Fruit fly (Drosophila melanogaster): ENCODE measurements around the gene Aef1.

The Aef1 gene

DNA sequence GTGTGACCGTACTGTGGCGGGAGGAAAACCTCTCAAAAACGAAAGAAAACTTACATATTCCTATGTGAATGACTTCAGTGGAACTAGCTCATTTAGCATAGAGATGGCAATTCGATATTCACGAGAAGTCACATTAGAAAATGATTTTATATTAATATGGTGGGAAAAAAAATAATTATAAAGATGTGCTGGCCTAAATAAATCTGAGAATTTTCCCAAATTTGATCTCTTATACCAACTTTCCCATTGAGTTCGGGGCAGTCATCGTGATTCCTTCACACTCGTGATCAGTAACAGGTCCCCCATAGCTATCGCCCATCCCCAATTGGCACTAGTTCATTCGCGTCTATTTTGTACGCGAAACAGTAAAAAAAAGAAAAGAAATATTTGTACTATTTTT is at the start of gene Aef1, which contains the start of gene barc:
TSS of gene Aef1 (plus strand) at position 325 of the 400 bp plus-strand sequence.
TSS of gene barc (minus strand) at position 37 of the 400 bp plus-strand sequence.
- no peak for TF ChIP-seq CTCF (optimal IDR thresholded peaks at IDR 0.05)
- no peak for TF ChIP-seq CG8478 (optimal IDR thresholded peaks at IDR 0.05)

DNA sequence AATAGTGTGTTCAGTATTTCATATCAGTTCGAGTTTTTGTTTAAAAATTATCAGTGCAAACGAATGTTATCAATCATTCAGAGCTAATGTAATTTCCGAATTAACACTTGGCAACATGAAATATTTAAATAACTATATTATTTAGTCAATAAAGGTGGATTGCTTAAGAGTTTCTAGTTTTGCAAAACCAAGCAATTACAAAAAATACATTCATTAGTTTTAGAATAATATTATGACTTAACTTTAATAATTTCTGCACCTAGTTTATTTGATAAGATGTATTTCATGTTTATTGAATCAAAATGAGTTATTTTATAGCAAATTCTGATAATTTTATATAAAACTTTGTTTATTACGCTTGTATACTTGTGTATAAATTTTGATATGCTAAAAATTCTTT is 49.8 kb upstream of the Aef1 start:
- no peak for TF ChIP-seq CG8478 (optimal IDR thresholded peaks at IDR 0.05)
- TF ChIP-seq CTCF (optimal IDR thresholded peaks at IDR 0.05): no peak

DNA sequence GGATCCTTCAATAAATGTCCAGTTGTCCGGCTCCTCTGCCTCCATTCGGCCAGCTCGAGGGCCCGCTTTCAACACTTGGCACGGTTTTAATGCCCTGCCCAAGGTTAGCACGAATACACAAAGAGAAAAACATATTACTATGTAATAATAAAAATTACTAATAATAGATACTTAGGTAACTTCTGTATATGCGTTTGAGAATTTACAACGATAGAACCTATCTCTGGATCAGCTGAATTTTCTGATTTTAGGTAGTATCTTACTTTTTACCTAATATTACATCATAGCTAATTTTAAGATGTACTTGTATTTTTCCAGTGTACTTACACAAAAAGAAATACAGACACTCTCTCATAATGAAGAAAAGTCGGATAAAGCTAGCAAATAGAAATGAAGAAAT is 47.5 kb upstream of the Aef1 start:
- TF ChIP-seq CTCF (optimal IDR thresholded peaks at IDR 0.05) (no peak), CG8478 (optimal IDR thresholded peaks at IDR 0.05) (no peak)

DNA sequence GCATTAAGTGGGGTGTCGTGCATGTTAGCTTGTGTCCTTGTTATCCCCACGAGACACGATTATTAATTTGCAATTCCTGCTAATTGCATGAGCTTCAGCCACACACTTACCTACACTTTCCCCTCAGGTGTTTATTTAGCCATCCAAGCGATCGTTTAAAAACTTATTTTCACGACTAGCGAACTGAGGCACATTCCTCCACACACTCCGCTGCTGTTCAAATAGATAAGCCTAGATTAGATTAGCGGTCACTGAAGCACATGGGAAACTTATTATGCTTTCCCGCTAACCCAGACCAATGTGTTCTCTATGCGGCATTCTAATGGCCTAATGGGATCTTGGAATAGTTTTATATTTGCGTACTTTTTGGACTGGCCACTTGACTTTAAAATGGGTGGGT is 46.3 kb upstream of the Aef1 start:
- TF ChIP-seq CG8478 (optimal IDR thresholded peaks at IDR 0.05) (no peak), CTCF (optimal IDR thresholded peaks at IDR 0.05) (no peak)

dm6 chr3L:21388824-21389223 is 44.4 kb upstream of the Aef1 start:
- no peak for TF ChIP-seq CTCF (optimal IDR thresholded peaks at IDR 0.05)
- TF ChIP-seq CG8478 (optimal IDR thresholded peaks at IDR 0.05): no peak

DNA sequence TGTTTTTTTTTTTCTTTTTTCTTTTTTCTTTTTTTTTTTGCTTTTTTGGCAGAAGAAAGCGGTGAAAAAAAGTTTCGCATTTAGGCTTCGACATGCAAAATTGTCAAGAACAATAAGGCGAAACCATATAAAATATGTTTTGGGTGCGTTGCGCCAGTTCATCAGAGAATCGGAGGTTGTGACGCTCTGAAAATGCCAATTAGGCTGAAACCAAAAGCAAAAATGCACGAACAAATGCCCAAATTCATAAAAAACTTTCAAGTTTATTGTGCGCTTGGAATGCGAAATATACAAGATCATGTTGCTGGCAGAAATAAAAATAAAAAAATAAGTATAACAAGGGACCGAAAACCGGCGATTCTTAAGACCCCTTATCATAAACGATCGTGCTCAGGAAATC is 43.5 kb upstream of the Aef1 start:
- TF ChIP-seq CG8478 (optimal IDR thresholded peaks at IDR 0.05) (no peak), CTCF (optimal IDR thresholded peaks at IDR 0.05) (no peak)

- TF ChIP-seq CG8478 (optimal IDR thresholded peaks at IDR 0.05) (no peak), CTCF (optimal IDR thresholded peaks at IDR 0.05) (no peak)
Observed at dm6 chr3L:21390431-21390830, 42.8 kb upstream of the Aef1 start.

DNA sequence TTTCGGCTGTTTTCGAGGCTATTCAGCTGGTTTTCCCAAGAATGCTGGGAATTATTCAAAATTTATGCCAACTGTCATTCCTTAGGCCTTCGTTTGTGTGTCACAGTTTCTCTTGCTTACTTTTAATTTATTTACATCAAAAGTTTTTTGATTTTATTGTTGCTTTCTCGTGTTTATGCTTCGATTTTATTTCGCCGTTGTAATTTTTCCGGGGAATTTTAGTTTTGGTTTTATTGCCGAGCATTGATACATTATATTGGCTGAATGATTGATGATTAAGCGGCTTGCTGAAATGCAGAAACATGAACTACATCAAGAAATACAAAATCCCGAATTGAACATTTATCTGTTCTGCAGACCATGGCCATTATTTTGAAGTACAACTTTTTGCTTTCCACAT is 35.1 kb upstream of the Aef1 start:
- no peak for TF ChIP-seq CG8478 (optimal IDR thresholded peaks at IDR 0.05)
- TF ChIP-seq CTCF (optimal IDR thresholded peaks at IDR 0.05): no peak

dm6 chr3L:21400206-21400605 is 33.0 kb upstream of the Aef1 start:
- TF ChIP-seq CG8478 (optimal IDR thresholded peaks at IDR 0.05) (no peak), CTCF (optimal IDR thresholded peaks at IDR 0.05) (no peak)

dm6 chr3L:21402552-21402951 is 30.7 kb upstream of the Aef1 start:
- TF ChIP-seq CG8478 (optimal IDR thresholded peaks at IDR 0.05): no peak
- no peak for TF ChIP-seq CTCF (optimal IDR thresholded peaks at IDR 0.05)

DNA sequence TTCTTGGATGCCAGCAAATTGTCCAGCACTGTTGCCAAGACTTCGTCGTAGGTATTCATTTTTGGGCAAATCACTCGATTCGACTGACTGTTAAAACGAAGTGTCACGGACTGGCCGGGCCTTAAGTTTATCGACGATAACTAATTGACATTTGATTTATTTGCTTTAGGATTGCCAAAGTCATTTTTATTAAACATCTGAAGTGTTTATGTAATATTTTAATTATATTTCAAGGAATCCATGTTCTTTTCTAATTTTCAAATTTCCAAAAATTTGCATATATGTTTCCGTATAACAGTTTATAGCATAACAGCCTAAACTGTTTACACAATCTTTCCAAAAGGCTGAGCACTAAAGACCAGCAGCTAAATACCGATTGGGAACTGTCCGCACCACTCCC is 26.6 kb upstream of the Aef1 start, which contains the start of gene sa:
TSS of gene sa (minus strand) at position 101 of the 400 bp plus-strand sequence.
- TF ChIP-seq CTCF (optimal IDR thresholded peaks at IDR 0.05) (no peak), CG8478 (optimal IDR thresholded peaks at IDR 0.05) (no peak)

- TF ChIP-seq CTCF (optimal IDR thresholded peaks at IDR 0.05) (no peak), CG8478 (optimal IDR thresholded peaks at IDR 0.05) (no peak)
Observed at dm6 chr3L:21412140-21412539, 21.1 kb upstream of the Aef1 start.

DNA sequence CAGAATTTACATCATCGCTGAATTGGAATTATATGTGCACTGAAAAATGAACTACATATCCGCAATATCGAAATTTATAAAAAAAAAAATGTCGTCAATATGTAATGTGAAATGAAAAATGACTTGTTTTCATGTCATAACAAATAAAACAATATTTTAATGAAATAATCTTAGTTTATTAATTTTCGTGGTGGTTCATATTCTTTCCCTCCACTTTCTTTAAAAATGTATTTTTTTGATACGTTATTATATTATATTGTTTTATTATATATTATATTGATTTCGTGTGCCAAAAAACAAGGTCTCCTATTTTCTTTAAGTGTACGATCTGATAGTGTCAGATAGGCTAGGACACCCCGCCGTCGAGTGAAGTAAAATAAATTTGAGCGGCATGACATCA is 18.9 kb upstream of the Aef1 start:
- no peak for TF ChIP-seq CTCF (optimal IDR thresholded peaks at IDR 0.05)
- TF ChIP-seq CG8478 (optimal IDR thresholded peaks at IDR 0.05): no peak

DNA sequence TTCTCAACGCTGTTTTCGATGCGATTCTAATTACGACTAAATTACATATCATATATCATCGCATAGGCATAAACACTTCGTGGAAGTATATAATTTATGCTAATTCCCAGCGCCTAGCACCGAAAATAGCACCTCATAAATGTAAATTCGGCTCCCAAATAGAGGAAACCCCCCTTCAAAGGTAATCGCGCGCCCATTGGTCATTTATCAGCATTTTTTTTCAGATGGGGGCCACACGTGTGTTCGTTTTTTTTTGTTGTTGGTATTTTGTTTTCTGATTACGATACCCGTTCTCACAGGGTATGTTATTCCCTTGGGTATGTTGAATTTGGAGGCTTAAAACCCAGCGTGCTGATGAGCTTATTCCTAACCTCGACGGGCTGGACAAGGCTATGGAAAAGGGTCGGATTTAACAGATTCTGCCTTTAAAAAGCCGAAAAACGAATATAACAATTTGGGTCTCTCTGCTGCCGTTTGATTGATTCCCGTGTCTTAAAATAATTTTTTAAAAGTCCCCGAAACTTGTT is 16.2 kb upstream of the Aef1 start:
- TF ChIP-seq CG8478 (optimal IDR thresholded peaks at IDR 0.05) (no peak), CTCF (optimal IDR thresholded peaks at IDR 0.05) (no peak)

- no peak for TF ChIP-seq CG8478 (optimal IDR thresholded peaks at IDR 0.05)
- TF ChIP-seq CTCF (optimal IDR thresholded peaks at IDR 0.05): no peak
Observed at dm6 chr3L:21417884-21418536, 15.2 kb upstream of the Aef1 start.

DNA sequence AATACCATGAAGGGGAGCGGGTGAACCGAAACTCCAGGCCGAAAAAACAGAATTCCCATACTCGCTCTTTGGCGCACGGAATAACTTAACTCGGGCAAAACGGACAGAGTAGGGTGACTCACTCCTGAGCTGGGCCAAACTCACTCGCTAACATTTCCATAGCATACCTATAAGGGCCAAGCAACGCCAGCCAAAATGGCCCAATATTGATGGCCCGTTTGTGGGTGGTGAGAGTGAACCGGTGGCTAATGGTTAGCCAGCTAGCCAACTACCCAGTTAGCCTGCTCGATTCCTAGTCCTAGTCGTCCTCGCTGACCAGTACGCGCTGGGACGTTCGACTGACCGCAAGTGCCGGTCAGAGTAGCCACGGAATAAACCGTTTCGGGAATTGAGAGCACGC is 5.7 kb upstream of the Aef1 start, which contains the start of gene CG33288:
TSS of gene CG33288 (plus strand) at position 301 of the 400 bp plus-strand sequence.
- TF ChIP-seq CG8478 (optimal IDR thresholded peaks at IDR 0.05) (no peak), CTCF (optimal IDR thresholded peaks at IDR 0.05) (no peak)
